Worm (Caenorhabditis elegans): ENCODE measurements around the gene R11F4.2.

Gene R11F4.2

DNA sequence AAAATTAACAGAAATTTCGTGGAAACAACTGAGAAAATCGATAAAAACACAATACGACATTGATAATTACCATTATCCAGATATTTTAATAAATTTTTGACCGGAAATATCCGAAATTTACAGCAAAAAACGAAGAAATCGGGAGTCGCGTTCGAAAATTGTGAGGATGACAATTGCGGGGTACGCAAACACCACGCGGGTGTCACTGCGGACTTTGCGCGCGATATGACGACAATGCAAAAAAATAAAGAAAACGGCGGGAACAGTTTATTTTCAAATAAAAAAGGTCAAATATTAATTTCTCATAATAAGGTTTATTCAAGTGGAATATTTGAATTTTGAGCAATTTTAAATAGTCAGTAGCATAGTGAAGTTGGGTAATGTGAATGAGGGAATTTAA, 38.5 kb upstream of the R11F4.2 start, which contains the start of gene rpn-11 (continued):
- TF ChIP-seq snpc-4 (GFP tag; optimal IDR thresholded peaks at IDR 0.05): peak; percentile 1
- TF ChIP-seq snpc-4 (tag; optimal IDR thresholded peaks at IDR 0.05): peak in 3 of 4 experiments; percentile 43 to 68 (median 60)
- TF ChIP-seq hlh-12 (tag; optimal IDR thresholded peaks at IDR 0.05): no peak
- peak; percentile 5 for TF ChIP-seq B0261.1 (tag; optimal IDR thresholded peaks at IDR 0.05)
- no peak for TF ChIP-seq die-1 (tag; optimal IDR thresholded peaks at IDR 0.05)
- TF ChIP-seq F22D6.2 (tag; optimal IDR thresholded peaks at IDR 0.05): peak; percentile 51
- TF ChIP-seq F55B11.4 (tag; optimal IDR thresholded peaks at IDR 0.05; ENCODE audit: borderline replicate concordance, insufficient read depth): no peak
- TF ChIP-seq ceh-79 (tag; optimal IDR thresholded peaks at IDR 0.05): no peak
- TF ChIP-seq nfyb-1 (GFP tag; IDR thresholded peaks at IDR 0.05): peak; percentile 87
- no peak for TF ChIP-seq ztf-6 (GFP tag; IDR thresholded peaks at IDR 0.05)
- TF ChIP-seq F37B4.10 (GFP tag; IDR thresholded peaks at IDR 0.05): no peak
- peak; percentile 72 for TF ChIP-seq ekl-4 (GFP tag; IDR thresholded peaks at IDR 0.05)
- TF ChIP-seq lin-26 (GFP tag; IDR thresholded peaks at IDR 0.05): 0 out of 2 replicates have a peak, but pooled peaks have one; percentile 8
- no peak for TF ChIP-seq F10E7.11 (tag; optimal IDR thresholded peaks at IDR 0.05)
- peak; percentile 49; the same call in 1 of the 2 replicates for TF ChIP-seq attf-6 (GFP tag; IDR thresholded peaks at IDR 0.05)
- peak; percentile 65 for TF ChIP-seq pha-4 (tag; optimal IDR thresholded peaks at IDR 0.05)
- no peak for TF ChIP-seq egrh-3 (GFP tag; IDR thresholded peaks at IDR 0.05)

DNA sequence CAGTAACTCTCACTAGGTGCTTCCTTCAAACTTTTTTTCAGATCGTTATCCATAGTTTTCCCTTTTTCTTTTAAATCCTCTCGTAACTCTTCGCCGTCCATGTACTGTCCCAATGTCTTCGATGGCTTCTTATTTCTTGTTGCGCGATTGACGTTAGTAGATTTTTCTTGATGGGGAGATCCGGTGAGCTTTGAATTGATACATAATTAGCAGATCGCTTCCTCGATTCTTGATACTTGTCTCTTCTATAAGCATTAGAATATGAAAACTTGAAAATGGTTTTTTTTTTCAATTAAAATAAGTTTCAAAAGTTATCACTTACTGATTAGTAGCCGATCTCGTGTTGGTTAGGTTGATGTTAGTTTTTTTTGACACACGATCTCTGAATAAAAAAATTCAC, 37.5 kb upstream of the R11F4.2 start, which contains the start of gene K07D4.2:
Gene K07D4.2, minus strand, starts transcription at position 101 of the 400 bp plus-strand sequence.
- no peak for TF ChIP-seq lin-26 (GFP tag; IDR thresholded peaks at IDR 0.05)
- TF ChIP-seq egl-44 (GFP tag; IDR thresholded peaks at IDR 0.05): no peak
- TF ChIP-seq repo-1 (tag; optimal IDR thresholded peaks at IDR 0.05): no peak
- no peak for TF ChIP-seq lsy-27 (tag; optimal IDR thresholded peaks at IDR 0.05; ENCODE audit: borderline replicate concordance, insufficient read depth)
- TF ChIP-seq ceh-40 (GFP tag; IDR thresholded peaks at IDR 0.05): no peak
- TF ChIP-seq fkh-3 (tag; optimal IDR thresholded peaks at IDR 0.05): no peak
- no peak for TF ChIP-seq snpc-1.3 (tag; optimal IDR thresholded peaks at IDR 0.05; ENCODE audit: insufficient read depth)
- no peak for TF ChIP-seq bed-1 (GFP tag; IDR thresholded peaks at IDR 0.05)
- no peak for TF ChIP-seq lin-35 (GFP tag; optimal IDR thresholded peaks at IDR 0.05)
- TF ChIP-seq mcd-1 (GFP tag; IDR thresholded peaks at IDR 0.05): no peak
- TF ChIP-seq mes-4 (tag; optimal IDR thresholded peaks at IDR 0.05): no peak

DNA sequence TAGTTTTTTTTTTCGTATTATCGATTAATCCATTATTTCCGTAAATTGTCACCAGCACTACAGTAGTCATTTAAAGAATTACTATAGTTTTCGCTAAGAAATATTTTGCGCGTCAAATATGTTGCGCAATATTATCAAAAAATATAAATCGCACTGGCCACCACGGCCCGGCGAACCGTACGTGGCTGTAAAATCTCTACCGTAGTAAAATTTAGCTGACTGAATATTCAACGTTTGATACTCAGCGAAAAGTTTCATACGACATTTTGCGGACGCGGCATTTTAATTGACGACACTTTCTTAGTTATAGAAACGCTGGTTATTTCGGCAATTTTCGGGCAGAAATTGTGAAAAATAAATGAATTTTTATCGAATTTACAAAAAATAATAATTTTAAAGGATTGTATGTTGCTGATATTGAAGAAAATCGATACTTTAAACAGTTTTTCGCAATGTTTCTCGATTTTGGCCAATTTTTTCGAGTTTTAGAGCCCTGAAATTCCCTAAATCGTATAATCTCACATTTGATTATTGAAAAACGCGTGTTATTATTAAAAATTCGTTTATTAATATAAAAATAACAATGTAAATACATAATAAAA, 34.9 kb upstream of the R11F4.2 start:
- TF ChIP-seq ceh-58 (GFP tag; IDR thresholded peaks at IDR 0.05) (0 out of 2 replicates have a peak, but pooled peaks have one; percentile 82), egl-18 (GFP tag; IDR thresholded peaks at IDR 0.05) (peak; percentile 98), C17E4.6 (GFP tag; IDR thresholded peaks at IDR 0.05) (peak; percentile 97), ceh-40 (GFP tag; IDR thresholded peaks at IDR 0.05) (peak; percentile 76; the same call in 1 of the 2 replicates), nhr-80 (tag; optimal IDR thresholded peaks at IDR 0.05) (peak; percentile 38), madf-3 (GFP tag; IDR thresholded peaks at IDR 0.05) (peak; percentile 98), C06A6.2 (GFP tag; conservative IDR thresholded peaks at IDR 0.05) (peak; percentile 97), let-607 (tag; optimal IDR thresholded peaks at IDR 0.05) (peak; percentile 57 to 89), F37B4.10 (GFP tag; IDR thresholded peaks at IDR 0.05) (peak; percentile 98), athp-1 (tag; optimal IDR thresholded peaks at IDR 0.05) (peak; percentile 35), F33H1.4 (GFP tag; IDR thresholded peaks at IDR 0.05) (peak; percentile 95), tlf-1 (GFP tag; optimal IDR thresholded peaks at IDR 0.05) (peak; percentile 82), lin-54 (GFP tag; optimal IDR thresholded peaks at IDR 0.05) (peak; percentile 78), bed-1 (GFP tag; IDR thresholded peaks at IDR 0.05) (peak; percentile 96), egrh-3 (GFP tag; IDR thresholded peaks at IDR 0.05) (peak; percentile 78), cebp-2 (GFP tag; IDR thresholded peaks at IDR 0.05) (peak; percentile 96), ceh-91 (GFP tag; IDR thresholded peaks at IDR 0.05) (peak; percentile 97), rcor-1 (GFP tag; IDR thresholded peaks at IDR 0.05) (peak; percentile 99), lag-1 (GFP tag; IDR thresholded peaks at IDR 0.05) (peak; percentile 98), nfya-2 (GFP tag; IDR thresholded peaks at IDR 0.05) (peak; percentile 95), K12H6.12 (tag; optimal IDR thresholded peaks at IDR 0.05) (peak; percentile 26), K11D2.4 (GFP tag; IDR thresholded peaks at IDR 0.05) (peak; percentile 99), D2030.7 (GFP tag; IDR thresholded peaks at IDR 0.05) (peak; percentile 92)

Measured in whole organism, young adult.